Worm (Caenorhabditis elegans): Measurements from ENCODE around the gene sdz-12.

The sdz-12 gene

ce11 chrII:3743684-3744200, 12.1 kb upstream of the sdz-12 start, which contains the start of gene nta-1:
nta-1 (minus strand) TSS chrII:3743814.
- no peak for TF ChIP-seq dmd-8 (GFP tag; IDR thresholded peaks at IDR 0.05)
- peak in 1 of 2 experiments; percentile 22 for TF ChIP-seq mdl-1 (tag; optimal IDR thresholded peaks at IDR 0.05)
- peak; percentile 50 for TF ChIP-seq pqm-1 (tag; optimal IDR thresholded peaks at IDR 0.05)
- TF ChIP-seq hlh-11 (tag; optimal IDR thresholded peaks at IDR 0.05): peak; percentile 51
- no peak for TF ChIP-seq mxl-2 (GFP tag; conservative IDR thresholded peaks at IDR 0.05)
- TF ChIP-seq nhr-102 (tag; optimal IDR thresholded peaks at IDR 0.05): peak; percentile 74
- TF ChIP-seq daf-16 (GFP tag; optimal IDR thresholded peaks at IDR 0.05): no peak
- peak; percentile 64 for TF ChIP-seq daf-16 (tag; optimal IDR thresholded peaks at IDR 0.05)
- peak; percentile 13 for TF ChIP-seq nhr-77 (tag; optimal IDR thresholded peaks at IDR 0.05)
- no peak for TF ChIP-seq nhr-48 (tag; optimal IDR thresholded peaks at IDR 0.05)
- TF ChIP-seq mep-1 (tag; optimal IDR thresholded peaks at IDR 0.05): no peak
- no peak for TF ChIP-seq D1046.2 (GFP tag; IDR thresholded peaks at IDR 0.05)
- TF ChIP-seq zip-11 (GFP tag; IDR thresholded peaks at IDR 0.05): no peak
- no peak for TF ChIP-seq snpc-1.2 (GFP tag; IDR thresholded peaks at IDR 0.05)
- no peak for TF ChIP-seq fkh-10 (GFP tag; optimal IDR thresholded peaks at IDR 0.05)
- TF ChIP-seq nhr-28 (tag; optimal IDR thresholded peaks at IDR 0.05): peak; percentile 91
- TF ChIP-seq Y105C5A.15 (GFP tag; IDR thresholded peaks at IDR 0.05): no peak
- TF ChIP-seq unc-62 (GFP tag; optimal IDR thresholded peaks at IDR 0.05 in 1 of 2): peak in 1 of 2 experiments; percentile 97
- no peak for TF ChIP-seq unc-62 (tag; optimal IDR thresholded peaks at IDR 0.05)
- TF ChIP-seq duxl-1 (tag; optimal IDR thresholded peaks at IDR 0.05; ENCODE audit: poor library complexity): peak; percentile 76
- TF ChIP-seq cey-2 (tag; optimal IDR thresholded peaks at IDR 0.05; ENCODE audit: borderline replicate concordance, insufficient read depth): no peak
- no peak for TF ChIP-seq dmd-9 (GFP tag; IDR thresholded peaks at IDR 0.05)
- TF ChIP-seq php-3 (GFP tag; IDR thresholded peaks at IDR 0.05): no peak
- TF ChIP-seq ZK546.5 (tag; optimal IDR thresholded peaks at IDR 0.05): no peak
- no peak for TF ChIP-seq lin-13 (GFP tag; optimal IDR thresholded peaks at IDR 0.05)
- TF ChIP-seq lir-3 (tag; optimal IDR thresholded peaks at IDR 0.05): no peak
- no peak for TF ChIP-seq F26F4.8 (GFP tag; conservative IDR thresholded peaks at IDR 0.05)
- TF ChIP-seq ztf-11 (tag; optimal IDR thresholded peaks at IDR 0.05): no peak
- TF ChIP-seq egl-27 (tag; optimal IDR thresholded peaks at IDR 0.05): no peak
- TF ChIP-seq skn-1 (tag; optimal IDR thresholded peaks at IDR 0.05): no peak
- TF ChIP-seq Y75B8A.6 (GFP tag; IDR thresholded peaks at IDR 0.05): no peak
- TF ChIP-seq hmg-1.1 (GFP tag; IDR thresholded peaks at IDR 0.05): 0 out of 2 replicates have a peak, but pooled peaks have one; percentile 36
- TF ChIP-seq dpl-1 (GFP tag; optimal IDR thresholded peaks at IDR 0.05): no peak
- no peak for TF ChIP-seq Y48G9A.11 (GFP tag; IDR thresholded peaks at IDR 0.05)
- no peak for TF ChIP-seq ceh-20 (GFP tag; IDR thresholded peaks at IDR 0.05)
- TF ChIP-seq F44E2.7 (GFP tag; IDR thresholded peaks at IDR 0.05): no peak
- no peak for TF ChIP-seq ama-1 (optimal IDR thresholded peaks at IDR 0.05)
- peak; percentile 58 for TF ChIP-seq dmd-6 (GFP tag; IDR thresholded peaks at IDR 0.05)
- TF ChIP-seq T20F7.1 (GFP tag; optimal IDR thresholded peaks at IDR 0.05): no peak
- no peak for TF ChIP-seq dve-1 (tag; optimal IDR thresholded peaks at IDR 0.05; ENCODE audit: insufficient read depth)
- TF ChIP-seq spr-1 (tag; optimal IDR thresholded peaks at IDR 0.05): no peak
- no peak for TF ChIP-seq F10B5.3 (tag; optimal IDR thresholded peaks at IDR 0.05)

ce11 chrII:3741584-3741983, 10.0 kb upstream of the sdz-12 start, which contains the start of gene F12E12.1:
F12E12.1 (plus strand) TSS chrII:3741884.
- TF ChIP-seq arid-1 (GFP tag; conservative IDR thresholded peaks at IDR 0.05) (no peak), T26A8.4 (GFP tag; IDR thresholded peaks at IDR 0.05) (no peak), lim-7 (GFP tag; IDR thresholded peaks at IDR 0.05) (no peak)

Data from whole organism, L4 larva.